Worm (Caenorhabditis elegans): Measurements from ENCODE around the gene nhr-286.

ce11 chrV:7136859-7137258 is 45.4 kb upstream of the nhr-286 start:
- TF ChIP-seq ztf-4 (tag; optimal IDR thresholded peaks at IDR 0.05) (no peak), nhr-11 (tag; optimal IDR thresholded peaks at IDR 0.05) (no peak), sem-4 (tag; optimal IDR thresholded peaks at IDR 0.05) (no peak), egl-27 (tag; optimal IDR thresholded peaks at IDR 0.05) (no peak), zag-1 (tag; optimal IDR thresholded peaks at IDR 0.05) (no peak), fos-1 (tag; optimal IDR thresholded peaks at IDR 0.05) (no peak), nhr-129 (tag; optimal IDR thresholded peaks at IDR 0.05) (no peak), ama-1 (optimal IDR thresholded peaks at IDR 0.05) (no peak), unc-62 (GFP tag; optimal IDR thresholded peaks at IDR 0.05) (no peak), elt-3 (tag; optimal IDR thresholded peaks at IDR 0.05) (no peak)

All from whole organism, L2 larva.